Worm (Caenorhabditis elegans) whole organism, late embryonic: ENCODE measurements around the gene lgc-53.

ENCODE experiments used
- fkh-10 ChIP-seq: fragments of 150-350 bp; optimal IDR thresholded peaks from 2 replicates; lab custom pipeline; 2014; ENCODE audit warnings: missing biosample characterization, missing genetic modification reagents, missing genetic modification characterization
- nhr-11 ChIP-seq: fragments of 150-350 bp; optimal IDR thresholded peaks from 2 replicates; lab custom pipeline; 2014; ENCODE audit warnings: missing biosample characterization, missing genetic modification characterization
- odd-2 ChIP-seq: sonication (generic microtip); optimal IDR thresholded peaks from 2 replicates; lab custom pipeline; 2017; ENCODE audit warnings: antibody characterized with exemption, mild to moderate bottlenecking, missing genetic modification characterization, missing compliant biosample characterization

- TF ChIP-seq odd-2 (tag; lab: Kevin White, UChicago): no peak
- TF ChIP-seq nhr-11: no peak
- no peak for TF ChIP-seq fkh-10
Observed at ce11 chrX:16691045-16691444, 20.4 kb upstream of the lgc-53 start, which contains the start of gene F22H10.6.
